Fruit fly (Drosophila melanogaster) whole organism, wandering third instar larva: ENCODE data around the gene CG44385.

Experiments
- Dfd ChIP-seq: fragments of >200 bp; optimal IDR thresholded peaks from 2 replicates; lab custom pipeline; 2017; ENCODE audit warnings: missing biosample characterization, missing genetic modification characterization
- Myc ChIP-seq: fragments of >200 bp; optimal IDR thresholded peaks from 2 replicates; lab custom pipeline; 2017
- OdsH ChIP-seq: fragments of 200-800 bp; sonication (Bioruptor generic); optimal IDR thresholded peaks from 2 replicates; lab custom pipeline; 2016; ENCODE audit warnings: missing biosample characterization, mild to moderate bottlenecking, missing genetic modification characterization
- Rel ChIP-seq, 2 experiments: fragments of 200-800 bp; sonication (Bioruptor generic) in 1 of 2; optimal IDR thresholded peaks; 2 replicates in 1 of 2; 3 replicates in 1 of 2; lab custom pipeline; 2016 to 2019; ENCODE audit warnings: mild to moderate bottlenecking in 2 of 2, missing biosample characterization in 2 of 2, missing genetic modification characterization in 2 of 2, moderate library complexity in 1 of 2
- pan ChIP-seq: fragments of >200 bp; optimal IDR thresholded peaks from 2 replicates; lab custom pipeline; 2017
- usp ChIP-seq: fragments of >200 bp; optimal IDR thresholded peaks from 2 replicates; lab custom pipeline; 2017; ENCODE audit warnings: missing biosample characterization, missing genetic modification characterization

- TF ChIP-seq pan (lab: Kevin White, UChicago) (no peak), Myc (lab: Kevin White, UChicago) (no peak), usp (no peak), Dfd (GFP tag; lab: Kevin White, UChicago) (no peak), Rel (GFP tag; optimal IDR thresholded peaks at IDR 0.05; lab: Kevin White, UChicago) (no peak), Rel (tag; optimal IDR thresholded peaks at IDR 0.05; lab: Kevin White, UChicago) (no peak), OdsH (GFP tag; lab: Kevin White, UChicago) (no peak)
Observed at dm6 chrX:11168958-11169357, 36.7 kb upstream of the CG44385 start, which contains the start of gene Antdh.
